Fruit fly (Drosophila melanogaster): ENCODE results near the gene Pgant8.

- TF ChIP-seq kay (GFP tag; ENCODE audit: borderline replicate concordance): no peak
- TF ChIP-seq CG12768 (GFP tag; optimal IDR thresholded peaks at IDR 0.05): no peak
- no peak for TF ChIP-seq CG5204 (GFP tag; optimal IDR thresholded peaks at IDR 0.05)
- TF ChIP-seq tj (GFP tag; optimal IDR thresholded peaks at IDR 0.05): no peak
- no peak for TF ChIP-seq cnc (optimal IDR thresholded peaks at IDR 0.05)
- TF ChIP-seq Clk (GFP tag; optimal IDR thresholded peaks at IDR 0.05): no peak
- no peak for TF ChIP-seq Crg-1 (GFP tag; optimal IDR thresholded peaks at IDR 0.05)
- no peak for TF ChIP-seq Hr96 (GFP tag; optimal IDR thresholded peaks at IDR 0.05)
- TF ChIP-seq toe (GFP tag; optimal IDR thresholded peaks at IDR 0.05): no peak
- no peak for TF ChIP-seq CG7045 (GFP tag; optimal IDR thresholded peaks at IDR 0.05)
- TF ChIP-seq CG14711 (tag; optimal IDR thresholded peaks at IDR 0.05): no peak
- no peak for TF ChIP-seq pad (GFP tag; optimal IDR thresholded peaks at IDR 0.05)
These were observed 34.1 kb upstream of the Pgant8 start, which contains the start of the genes Eig71Ea and Eig71Eb for dm6 chr3L:15649561-15649960.
